Worm (Caenorhabditis elegans) whole organism, young adult: Measurements from ENCODE around the gene F59A6.2.
A peak's percentile ranks its signal among the peaks of the same experiment; 100 is the strongest.

Experiments used
- C06A6.2 ChIP-seq: fragments of 200-800 bp; sonication (Bioruptor generic); conservative IDR thresholded peaks from 2 replicates; pipeline ENCODE4 v1.3.6; 2022; ENCODE audit warnings: missing genetic modification characterization, missing compliant biosample characterization
- F49E8.2 ChIP-seq: sonication (generic microtip); optimal IDR thresholded peaks from 3 replicates; lab custom pipeline; 2017; ENCODE audit warnings: missing genetic modification characterization, mild to moderate bottlenecking, missing compliant biosample characterization, antibody characterized with exemption, moderate library complexity; ENCODE audit not compliant: insufficient read depth
- K12H6.12 ChIP-seq: fragments of 200-800 bp; sonication (Bioruptor generic); optimal IDR thresholded peaks from 2 replicates; lab custom pipeline; 2018; ENCODE audit warnings: mild to moderate bottlenecking, missing genetic modification characterization, missing compliant biosample characterization
- Y53F4B.3 ChIP-seq: fragments of 200-800 bp; sonication (Bioruptor generic); IDR thresholded peaks from 2 replicates; pipeline ENCODE4 v1.3.6; 2022; ENCODE audit warnings: missing genetic modification reagents, missing genetic modification characterization, missing compliant biosample characterization
- Y53G8AR.9 ChIP-seq: fragments of 200-800 bp; sonication (Bioruptor generic); conservative IDR thresholded peaks from 2 replicates; pipeline ENCODE4 v1.3.6; 2022; ENCODE audit warnings: missing genetic modification reagents, missing genetic modification characterization, missing compliant biosample characterization
- aptf-2 ChIP-seq: fragments of 200-800 bp; sonication (Bioruptor generic); conservative IDR thresholded peaks from 2 replicates; pipeline ENCODE4 v1.3.6; 2022; ENCODE audit warnings: missing genetic modification reagents, missing genetic modification characterization, missing compliant biosample characterization
- aptf-3 ChIP-seq: fragments of 200-800 bp; sonication (Bioruptor generic); IDR thresholded peaks from 2 replicates; pipeline ENCODE4 v1.3.6; 2022; ENCODE audit warnings: missing genetic modification characterization, missing compliant biosample characterization
- atf-7 ChIP-seq: sonication (generic microtip); optimal IDR thresholded peaks from 2 replicates; lab custom pipeline; 2017; ENCODE audit warnings: mild to moderate bottlenecking, missing genetic modification characterization, missing compliant biosample characterization
- bed-2 ChIP-seq: fragments of 200-800 bp; sonication (Bioruptor generic); IDR thresholded peaks from 2 replicates; pipeline ENCODE4 v1.3.6; 2022; ENCODE audit warnings: missing genetic modification reagents, missing genetic modification characterization, missing compliant biosample characterization
- ceh-27 ChIP-seq: fragments of 200-800 bp; sonication (Bioruptor generic); optimal IDR thresholded peaks from 2 replicates; lab custom pipeline; 2018; ENCODE audit warnings: mild to moderate bottlenecking, missing genetic modification characterization, moderate library complexity, missing compliant biosample characterization
- ceh-40 ChIP-seq: fragments of 200-800 bp; sonication (Bioruptor generic); IDR thresholded peaks from 2 replicates; pipeline ENCODE4 v1.3.6; 2022; ENCODE audit warnings: missing genetic modification characterization, missing compliant biosample characterization
- chd-7 ChIP-seq: sonication (generic microtip); optimal IDR thresholded peaks from 2 replicates; lab custom pipeline; 2016; ENCODE audit warnings: mild to moderate bottlenecking, missing genetic modification characterization, moderate library complexity, missing compliant biosample characterization
- ekl-4 ChIP-seq: fragments of 200-800 bp; sonication (Bioruptor generic); IDR thresholded peaks from 2 replicates; pipeline ENCODE4 v1.3.6; 2022; ENCODE audit warnings: missing genetic modification reagents, missing genetic modification characterization, missing compliant biosample characterization
- hlh-12 ChIP-seq: sonication (generic microtip); optimal IDR thresholded peaks from 2 replicates; lab custom pipeline; 2016; ENCODE audit warnings: missing genetic modification characterization, missing compliant biosample characterization
- hrde-1 ChIP-seq: sonication (generic microtip); optimal IDR thresholded peaks from 2 replicates; lab custom pipeline; 2016; ENCODE audit warnings: missing genetic modification characterization, mild to moderate bottlenecking, missing compliant biosample characterization, moderate library complexity, missing genotype, missing genetic modification reagents, borderline replicate concordance
- lag-1 ChIP-seq: fragments of 200-800 bp; sonication (Bioruptor generic); IDR thresholded peaks from 2 replicates; pipeline ENCODE4 v1.3.6; 2022; ENCODE audit warnings: missing genetic modification reagents, missing genetic modification characterization, missing compliant biosample characterization
- lin-35 ChIP-seq, 3 experiments: fragments of 150-350 bp in 2 of 3; sonication (generic microtip) in 1 of 3; optimal IDR thresholded peaks; 2 replicates each; lab custom pipeline; 2014 to 2018; ENCODE audit warnings: missing biosample characterization in 3 of 3, missing genetic modification characterization in 3 of 3, missing genetic modification reagents in 3 of 3
- lin-40 ChIP-seq: sonication (generic microtip); optimal IDR thresholded peaks from 2 replicates; lab custom pipeline; 2016; ENCODE audit warnings: missing genetic modification characterization, mild to moderate bottlenecking, missing compliant biosample characterization, missing genotype, missing genetic modification reagents
- lsl-1 ChIP-seq: fragments of 200-800 bp; sonication (Bioruptor generic); optimal IDR thresholded peaks from 2 replicates; lab custom pipeline; 2018; ENCODE audit warnings: mild to moderate bottlenecking, missing genetic modification characterization, moderate library complexity, missing compliant biosample characterization
- madf-10 ChIP-seq: sonication (generic microtip); optimal IDR thresholded peaks from 2 replicates; lab custom pipeline; 2016; ENCODE audit warnings: mild to moderate bottlenecking, missing genetic modification characterization, missing compliant biosample characterization
- mxl-1 ChIP-seq: sonication (generic microtip); optimal IDR thresholded peaks from 2 replicates; lab custom pipeline; 2016; ENCODE audit warnings: missing genetic modification characterization, missing compliant biosample characterization
- nhr-120 ChIP-seq: fragments of 200-800 bp; sonication (Bioruptor generic); IDR thresholded peaks from 2 replicates; pipeline ENCODE4 v1.3.6; 2022; ENCODE audit warnings: missing genetic modification characterization, missing compliant biosample characterization
- nhr-80 ChIP-seq: sonication (generic microtip); optimal IDR thresholded peaks from 2 replicates; lab custom pipeline; 2016; ENCODE audit warnings: missing genetic modification characterization, missing compliant biosample characterization
- rcor-1 ChIP-seq: fragments of 200-800 bp; sonication (Bioruptor generic); IDR thresholded peaks from 2 replicates; pipeline ENCODE4 v1.3.6; 2022; ENCODE audit warnings: missing genetic modification reagents, missing genetic modification characterization, missing compliant biosample characterization
- sdz-38 ChIP-seq: sonication (generic microtip); optimal IDR thresholded peaks from 2 replicates; lab custom pipeline; 2016; ENCODE audit warnings: missing genotype, missing genetic modification characterization, missing compliant biosample characterization
- snpc-1.1 ChIP-seq: sonication (generic microtip); optimal IDR thresholded peaks from 2 replicates; lab custom pipeline; 2017; ENCODE audit warnings: missing genetic modification characterization, mild to moderate bottlenecking, missing compliant biosample characterization, antibody characterized with exemption, moderate library complexity, missing genotype, missing genetic modification reagents; ENCODE audit not compliant: insufficient read depth
- snpc-4 ChIP-seq, 5 experiments: fragments of 150-350 bp in 1 of 5; sonication (generic microtip) in 4 of 5; optimal IDR thresholded peaks; 2 replicates each; lab custom pipeline; 2014 to 2018; ENCODE audit warnings: missing genetic modification characterization in 5 of 5, missing biosample characterization in 3 of 5, antibody characterized with exemption in 2 of 5, mild to moderate bottlenecking in 2 of 5, missing compliant biosample characterization in 2 of 5, missing genotype in 2 of 5, moderate library complexity in 2 of 5, missing genetic modification reagents in 1 of 5
- somi-1 ChIP-seq: fragments of 200-800 bp; sonication (Bioruptor generic); optimal IDR thresholded peaks from 2 replicates; lab custom pipeline; 2018; ENCODE audit warnings: mild to moderate bottlenecking, missing genetic modification characterization, missing compliant biosample characterization
- tlf-1 ChIP-seq: fragments of 200-800 bp; sonication (Bioruptor generic); optimal IDR thresholded peaks from 2 replicates; lab custom pipeline; 2018; ENCODE audit warnings: mild to moderate bottlenecking, missing genetic modification characterization, missing compliant biosample characterization
- xnd-1 ChIP-seq: sonication (generic microtip); optimal IDR thresholded peaks from 2 replicates; lab custom pipeline; 2016; ENCODE audit warnings: missing genotype, missing genetic modification reagents, missing genetic modification characterization, missing compliant biosample characterization
- zfh-2 ChIP-seq: fragments of 200-800 bp; sonication (Bioruptor generic); conservative IDR thresholded peaks from 2 replicates; pipeline ENCODE4 v1.3.6; 2022; ENCODE audit warnings: missing genetic modification reagents, missing genetic modification characterization, missing compliant biosample characterization
- ztf-18 ChIP-seq: sonication (generic microtip); optimal IDR thresholded peaks from 2 replicates; lab custom pipeline; 2016; ENCODE audit warnings: missing genotype, mild to moderate bottlenecking, missing genetic modification characterization, missing compliant biosample characterization
- ztf-22 ChIP-seq: fragments of 200-800 bp; sonication (Bioruptor generic); optimal IDR thresholded peaks from 2 replicates; lab custom pipeline; 2018; ENCODE audit warnings: mild to moderate bottlenecking, missing genetic modification characterization, moderate library complexity, missing compliant biosample characterization

The F59A6.2 gene

DNA sequence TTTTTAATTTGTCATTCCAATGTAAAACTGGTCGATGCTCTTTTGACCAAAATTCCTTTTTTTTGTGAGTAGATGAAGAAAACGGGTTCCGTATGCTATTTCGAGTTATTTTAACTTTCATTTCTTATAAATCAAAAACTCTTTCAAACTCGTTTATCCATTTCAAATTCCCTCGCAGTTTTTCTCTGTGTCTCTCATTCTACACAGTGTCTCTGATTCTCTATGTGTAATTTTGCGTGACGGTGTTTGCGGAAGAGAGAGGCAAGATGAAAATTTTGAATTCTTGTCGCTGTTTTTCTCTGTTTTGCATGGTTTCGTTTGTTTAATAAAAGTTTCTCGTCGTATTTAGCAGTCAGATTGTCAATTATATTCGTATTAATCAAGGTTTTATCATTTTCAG lies 15.4 kb upstream of the F59A6.2 start, which contains the start of gene citk-2 (continued):
- no peak for TF ChIP-seq snpc-4 (GFP tag; optimal IDR thresholded peaks at IDR 0.05; lab: Kevin White, UChicago)
- peak in 1 of 4 experiments; percentile 46 for TF ChIP-seq snpc-4 (tag; optimal IDR thresholded peaks at IDR 0.05; lab: Kevin White, UChicago)
- no peak for TF ChIP-seq zfh-2 (GFP tag; lab: Robert Waterston, UW)
- TF ChIP-seq lin-35 (GFP tag; optimal IDR thresholded peaks at IDR 0.05; lab: Kevin White, UChicago): peak; percentile 52 to 98 (median 71)
- TF ChIP-seq C06A6.2 (GFP tag; lab: Robert Waterston, UW): 0 out of 2 replicates have a peak, but pooled peaks have one; percentile 50
- peak; percentile 72 for TF ChIP-seq ceh-27
- TF ChIP-seq snpc-1.1: peak; percentile 41
- no peak for TF ChIP-seq tlf-1 (GFP tag; lab: Kevin White, UChicago)
- no peak for TF ChIP-seq mxl-1 (tag; lab: Kevin White, UChicago)
- TF ChIP-seq nhr-120 (GFP tag; lab: Robert Waterston, UW): no peak
- peak; percentile 5 for TF ChIP-seq ztf-18
- peak; percentile 70; the same call in 1 of the 2 replicates for TF ChIP-seq ekl-4 (GFP tag; lab: Robert Waterston, UW)
- TF ChIP-seq, all 124 proteins: peak for 32

DNA sequence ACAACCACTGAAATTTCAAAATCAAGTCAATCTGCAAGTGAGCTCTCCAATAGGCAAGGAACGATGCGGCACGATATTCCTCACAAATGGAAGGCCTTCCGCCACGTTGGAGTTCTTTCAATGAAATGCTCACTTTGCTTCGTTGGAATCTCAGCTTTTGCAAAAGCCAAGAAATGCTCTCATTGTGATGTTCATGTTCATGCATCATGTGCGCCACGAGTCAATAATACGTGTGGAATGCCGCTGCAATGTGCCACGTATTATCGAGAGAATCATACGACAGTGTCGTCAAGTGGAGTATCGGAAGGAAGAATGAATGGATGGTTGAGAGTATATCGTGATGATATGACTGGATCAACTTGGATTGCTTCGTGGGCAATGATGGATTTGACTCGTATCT lies 12.6 kb upstream of the F59A6.2 start:
- TF ChIP-seq rcor-1 (GFP tag; lab: Robert Waterston, UW): no peak
- TF ChIP-seq aptf-3 (GFP tag; lab: Robert Waterston, UW): 0 out of 2 replicates have a peak, but pooled peaks have one; percentile 49

DNA sequence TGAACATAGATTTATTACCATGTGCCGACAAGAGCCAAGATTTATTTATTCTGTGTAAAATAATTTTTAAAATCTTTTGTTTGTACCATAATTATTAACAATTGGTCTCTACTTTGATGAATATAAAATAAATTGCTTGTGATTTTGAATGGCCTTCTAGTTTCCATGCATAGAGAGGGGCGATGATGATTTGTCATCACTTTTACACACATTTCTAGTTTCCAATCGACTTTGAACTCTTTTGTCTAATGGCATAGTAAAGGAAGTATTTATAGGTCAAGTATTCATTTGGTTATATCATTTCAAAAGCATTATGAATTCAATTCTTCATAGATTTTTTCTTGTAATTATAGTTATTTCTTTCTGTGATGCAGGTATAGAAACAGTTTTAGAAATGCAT lies 10.8 kb upstream of the F59A6.2 start, which contains the start of gene F59A6.10:
F59A6.10 (plus strand) TSS at position 301 of the 400 bp plus-strand sequence.
- TF ChIP-seq Y53F4B.3 (no peak), lsl-1 (GFP tag; lab: Kevin White, UChicago) (peak; percentile 23), ekl-4 (GFP tag; lab: Robert Waterston, UW) (no peak), lin-35 (GFP tag; optimal IDR thresholded peaks at IDR 0.05; lab: Kevin White, UChicago) (no peak), nhr-80 (tag; lab: Kevin White, UChicago) (no peak), chd-7 (tag; lab: Kevin White, UChicago) (no peak), somi-1 (GFP tag; lab: Kevin White, UChicago) (no peak), madf-10 (tag; lab: Kevin White, UChicago) (no peak), atf-7 (tag; lab: Kevin White, UChicago) (no peak), F49E8.2 (tag; lab: Kevin White, UChicago) (peak; percentile 12), Y53G8AR.9 (GFP tag; lab: Robert Waterston, UW) (no peak), bed-2 (GFP tag; lab: Robert Waterston, UW) (no peak), K12H6.12 (no peak), rcor-1 (GFP tag; lab: Robert Waterston, UW) (no peak), ceh-40 (GFP tag; lab: Robert Waterston, UW) (no peak), hrde-1 (tag; lab: Kevin White, UChicago) (peak; percentile 8), xnd-1 (tag; lab: Kevin White, UChicago) (no peak), lin-40 (tag; lab: Kevin White, UChicago) (no peak), lag-1 (GFP tag; lab: Robert Waterston, UW) (no peak), ztf-22 (GFP tag; lab: Kevin White, UChicago) (no peak)

DNA sequence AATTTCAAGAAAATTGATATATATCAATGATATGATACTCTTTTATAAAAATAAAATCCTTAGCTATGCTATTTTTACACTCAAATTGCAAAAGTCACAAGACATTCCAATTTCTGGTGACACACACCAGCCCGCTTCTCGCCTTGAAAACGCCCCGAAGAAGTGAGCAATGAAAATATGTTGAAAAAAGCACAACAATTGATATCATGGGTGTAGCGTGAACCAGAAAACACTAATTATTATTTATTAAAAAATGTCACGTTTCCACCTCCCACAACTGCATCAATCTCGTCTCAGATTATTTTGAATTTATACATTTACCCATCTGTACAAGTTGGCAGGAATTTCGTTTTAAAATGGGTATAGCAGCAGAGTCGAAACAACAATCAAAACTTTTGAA lies 9.7 kb upstream of the F59A6.2 start, which contains the start of gene F59A6.4:
F59A6.4 (plus strand) TSS at position 301 of the 400 bp plus-strand sequence.
- TF ChIP-seq aptf-2 (GFP tag; lab: Robert Waterston, UW) (no peak), sdz-38 (tag; lab: Kevin White, UChicago) (no peak), hlh-12 (tag; lab: Kevin White, UChicago) (no peak)
